Worm (Caenorhabditis elegans) whole organism, L1 larva: ENCODE measurements around the gene mlc-1.

Experiments
- C04F5.9 ChIP-seq: sonication (generic microtip); optimal IDR thresholded peaks from 2 replicates; lab custom pipeline; 2016; ENCODE audit warnings: missing genetic modification characterization, missing compliant biosample characterization
- C16A3.4 ChIP-seq: fragments of 150-350 bp; optimal IDR thresholded peaks from 2 replicates; lab custom pipeline; 2014; ENCODE audit warnings: missing biosample characterization, missing genetic modification characterization
- C34B4.2 ChIP-seq: sonication (generic microtip); optimal IDR thresholded peaks from 2 replicates; lab custom pipeline; 2017; ENCODE audit warnings: mild to moderate bottlenecking, missing genetic modification characterization, missing compliant biosample characterization
- ama-1 ChIP-seq: fragments of 150-350 bp; optimal IDR thresholded peaks from 2 replicates; lab custom pipeline; 2014
- blmp-1 ChIP-seq: fragments of 150-350 bp; optimal IDR thresholded peaks from 2 replicates; lab custom pipeline; 2014; ENCODE audit warnings: missing biosample characterization, missing genetic modification characterization
- ceh-82 ChIP-seq, 3 experiments: fragments of 150-350 bp in 1 of 3; sonication (generic microtip) in 2 of 3; optimal IDR thresholded peaks; 2 replicates each; lab custom pipeline; 2014 to 2017; ENCODE audit warnings: missing biosample characterization in 3 of 3, missing genetic modification characterization in 3 of 3
- ceh-88 ChIP-seq: fragments of 200-800 bp; sonication (Bioruptor generic); IDR thresholded peaks from 2 replicates; pipeline ENCODE4 v1.3.6; 2022; ENCODE audit warnings: missing genetic modification characterization, missing compliant biosample characterization
- ceh-90 ChIP-seq: sonication (generic microtip); optimal IDR thresholded peaks from 2 replicates; lab custom pipeline; 2016; ENCODE audit warnings: missing genetic modification characterization, missing compliant biosample characterization
- dpl-1 ChIP-seq, 3 experiments: fragments of 150-350 bp in 2 of 3; sonication (generic microtip) in 1 of 3; optimal IDR thresholded peaks; 2 replicates each; lab custom pipeline; 2014 to 2017; ENCODE audit warnings: missing biosample characterization in 3 of 3, missing genetic modification characterization in 3 of 3, missing genetic modification reagents in 3 of 3
- efl-3 ChIP-seq: fragments of 200-800 bp; sonication (Bioruptor generic); optimal IDR thresholded peaks from 2 replicates; lab custom pipeline; 2018; ENCODE audit warnings: mild to moderate bottlenecking, missing genetic modification characterization, missing compliant biosample characterization
- egl-13 ChIP-seq: sonication (generic microtip); optimal IDR thresholded peaks from 2 replicates; lab custom pipeline; 2016; ENCODE audit warnings: missing genotype, missing genetic modification reagents, missing genetic modification characterization, missing compliant biosample characterization
- egl-27 ChIP-seq, 2 experiments: fragments of 150-350 bp in 1 of 2; sonication (generic microtip); optimal IDR thresholded peaks; 3 replicates each; lab custom pipeline; 2017 to 2018; ENCODE audit warnings: missing biosample characterization in 2 of 2, missing genetic modification characterization in 2 of 2, missing genetic modification reagents in 2 of 2
- elt-3 ChIP-seq, 6 experiments: fragments of 150-350 bp in 1 of 6; sonication (generic microtip); optimal IDR thresholded peaks; 2 replicates each; lab custom pipeline; 2017 to 2018; ENCODE audit warnings: missing biosample characterization in 6 of 6, missing genetic modification characterization in 6 of 6, inconsistent platforms in 1 of 6
- ets-5 ChIP-seq: fragments of 200-800 bp; sonication (Bioruptor generic); IDR thresholded peaks from 2 replicates; pipeline ENCODE4 v1.3.6; 2022; ENCODE audit warnings: missing genetic modification characterization, missing compliant biosample characterization
- fkh-10 ChIP-seq: sonication (generic microtip); optimal IDR thresholded peaks from 2 replicates; lab custom pipeline; 2017; ENCODE audit warnings: missing biosample characterization, missing genetic modification reagents, missing genetic modification characterization
- fkh-4 ChIP-seq: sonication (generic microtip); optimal IDR thresholded peaks from 2 replicates; lab custom pipeline; 2016; ENCODE audit warnings: missing compliant biosample characterization, missing genetic modification characterization, borderline replicate concordance
- fkh-8 ChIP-seq: sonication (generic microtip); optimal IDR thresholded peaks from 2 replicates; lab custom pipeline; 2016; ENCODE audit warnings: mild to moderate bottlenecking, missing genetic modification characterization, missing compliant biosample characterization
- hlh-17 ChIP-seq: fragments of 200-800 bp; sonication (Bioruptor generic); optimal IDR thresholded peaks from 2 replicates; lab custom pipeline; 2018; ENCODE audit warnings: missing genetic modification characterization, mild to moderate bottlenecking, missing compliant biosample characterization, moderate library complexity, borderline replicate concordance
- irx-1 ChIP-seq: sonication (generic microtip); optimal IDR thresholded peaks from 2 replicates; lab custom pipeline; 2016; ENCODE audit warnings: missing genetic modification characterization, missing compliant biosample characterization
- jun-1 ChIP-seq: fragments of 150-350 bp; optimal IDR thresholded peaks from 2 replicates; lab custom pipeline; 2014; ENCODE audit warnings: missing biosample characterization, missing genetic modification reagents, missing genetic modification characterization
- lin-13 ChIP-seq: fragments of 150-350 bp; optimal IDR thresholded peaks from 2 replicates; lab custom pipeline; 2014; ENCODE audit warnings: missing biosample characterization, missing genetic modification reagents, missing genetic modification characterization
- lin-14 ChIP-seq: fragments of 200-800 bp; sonication (Bioruptor generic); optimal IDR thresholded peaks from 2 replicates; lab custom pipeline; 2018; ENCODE audit warnings: mild to moderate bottlenecking, missing genetic modification characterization, moderate library complexity, missing compliant biosample characterization
- lin-35 ChIP-seq, 2 experiments: fragments of 150-350 bp; optimal IDR thresholded peaks; 2 replicates each; lab custom pipeline; 2014; ENCODE audit warnings: missing biosample characterization in 2 of 2, missing genetic modification characterization in 2 of 2, missing genetic modification reagents in 2 of 2
- lsy-2 ChIP-seq, 2 experiments: fragments of 150-350 bp; optimal IDR thresholded peaks; 2 replicates each; lab custom pipeline; 2014; ENCODE audit warnings: missing biosample characterization in 2 of 2, missing genetic modification characterization in 2 of 2
- mab-9 ChIP-seq: fragments of 200-800 bp; sonication (Bioruptor generic); IDR thresholded peaks from 2 replicates; pipeline ENCODE4 v1.3.6; 2022; ENCODE audit warnings: missing genetic modification reagents, missing genetic modification characterization, missing compliant biosample characterization
- mdl-1 ChIP-seq, 2 experiments: fragments of 150-350 bp; optimal IDR thresholded peaks; 2 replicates each; lab custom pipeline; 2014 to 2017; ENCODE audit warnings: missing biosample characterization in 2 of 2, missing genetic modification characterization in 2 of 2, inconsistent platforms in 1 of 2
- mef-2 ChIP-seq: fragments of 150-350 bp; optimal IDR thresholded peaks from 2 replicates; lab custom pipeline; 2014; ENCODE audit warnings: missing biosample characterization, missing genetic modification characterization
- mep-1 ChIP-seq: fragments of 150-350 bp; optimal IDR thresholded peaks from 2 replicates; lab custom pipeline; 2014; ENCODE audit warnings: missing biosample characterization, missing genetic modification characterization
- nhr-11 ChIP-seq: fragments of 150-350 bp; optimal IDR thresholded peaks from 2 replicates; lab custom pipeline; 2014; ENCODE audit warnings: missing biosample characterization, missing genetic modification characterization
- nhr-19 ChIP-seq: fragments of 200-800 bp; sonication (Bioruptor generic); conservative IDR thresholded peaks from 2 replicates; pipeline ENCODE4 v1.3.6; 2022; ENCODE audit warnings: missing genetic modification characterization, missing compliant biosample characterization
- nhr-20 ChIP-seq: sonication (generic microtip); optimal IDR thresholded peaks from 2 replicates; lab custom pipeline; 2016; ENCODE audit warnings: mild to moderate bottlenecking, missing genetic modification characterization, missing compliant biosample characterization
- nhr-47 ChIP-seq: sonication (generic microtip); optimal IDR thresholded peaks from 2 replicates; lab custom pipeline; 2016; ENCODE audit warnings: mild to moderate bottlenecking, missing genetic modification characterization, moderate library complexity, missing compliant biosample characterization
- nhr-71 ChIP-seq: sonication (generic microtip); optimal IDR thresholded peaks from 2 replicates; lab custom pipeline; 2016; ENCODE audit warnings: mild to moderate bottlenecking, missing genetic modification characterization, moderate library complexity, missing compliant biosample characterization
- nhr-85 ChIP-seq: sonication (generic microtip); peaks from one replicate; lab custom pipeline; 2016; ENCODE audit warnings: missing genetic modification characterization, inconsistent platforms, missing compliant biosample characterization
- nhr-90 ChIP-seq: sonication (generic microtip); optimal IDR thresholded peaks from 2 replicates; lab custom pipeline; 2016; ENCODE audit warnings: mild to moderate bottlenecking, missing genetic modification characterization, missing compliant biosample characterization; ENCODE audit not compliant: poor library complexity
- pqm-1 ChIP-seq: sonication (generic microtip); optimal IDR thresholded peaks from 3 replicates; lab custom pipeline; 2017; ENCODE audit warnings: missing biosample characterization, missing genetic modification characterization
- snpc-4 ChIP-seq: fragments of 150-350 bp; optimal IDR thresholded peaks from 2 replicates; lab custom pipeline; 2014; ENCODE audit warnings: missing biosample characterization, missing genetic modification characterization
- snu-23 ChIP-seq: sonication (generic microtip); optimal IDR thresholded peaks from 2 replicates; lab custom pipeline; 2016; ENCODE audit warnings: missing genetic modification characterization, missing compliant biosample characterization
- sup-37 ChIP-seq: fragments of 200-800 bp; sonication (Bioruptor generic); optimal IDR thresholded peaks from 2 replicates; lab custom pipeline; 2018; ENCODE audit warnings: mild to moderate bottlenecking, missing genetic modification characterization, missing compliant biosample characterization
- swsn-7 ChIP-seq: sonication (generic microtip); optimal IDR thresholded peaks from 2 replicates; lab custom pipeline; 2016; ENCODE audit warnings: missing genetic modification characterization, missing compliant biosample characterization
- tbx-2 ChIP-seq: sonication (generic microtip); optimal IDR thresholded peaks from 2 replicates; lab custom pipeline; 2016; ENCODE audit warnings: missing genetic modification characterization, missing compliant biosample characterization
- unc-62 ChIP-seq: fragments of 150-350 bp; optimal IDR thresholded peaks from 2 replicates; lab custom pipeline; 2014; ENCODE audit warnings: missing biosample characterization, missing genetic modification reagents, missing genetic modification characterization
- vab-15 ChIP-seq: sonication (generic microtip); optimal IDR thresholded peaks from 2 replicates; lab custom pipeline; 2017; ENCODE audit warnings: missing genotype, mild to moderate bottlenecking, missing genetic modification characterization, missing compliant biosample characterization
- xbp-1 ChIP-seq: sonication (generic microtip); optimal IDR thresholded peaks from 2 replicates; lab custom pipeline; 2016; ENCODE audit warnings: missing genetic modification characterization, missing compliant biosample characterization
- zag-1 ChIP-seq: fragments of 150-350 bp; optimal IDR thresholded peaks from 2 replicates; lab custom pipeline; 2014; ENCODE audit warnings: missing biosample characterization, missing genetic modification characterization
- zip-4 ChIP-seq: fragments of 200-800 bp; sonication (Bioruptor generic); optimal IDR thresholded peaks from 2 replicates; lab custom pipeline; 2018; ENCODE audit warnings: mild to moderate bottlenecking, missing genetic modification characterization, moderate library complexity, missing compliant biosample characterization
- ztf-11 ChIP-seq, 2 experiments: sonication (generic microtip); optimal IDR thresholded peaks; 2 replicates each; lab custom pipeline; 2016 to 2017; ENCODE audit warnings: missing genetic modification characterization in 2 of 2, missing biosample characterization in 1 of 2, missing compliant biosample characterization in 1 of 2
- ztf-4 ChIP-seq: fragments of 150-350 bp; optimal IDR thresholded peaks from 2 replicates; lab custom pipeline; 2014; ENCODE audit warnings: missing biosample characterization, missing genetic modification characterization

The mlc-1 gene

DNA sequence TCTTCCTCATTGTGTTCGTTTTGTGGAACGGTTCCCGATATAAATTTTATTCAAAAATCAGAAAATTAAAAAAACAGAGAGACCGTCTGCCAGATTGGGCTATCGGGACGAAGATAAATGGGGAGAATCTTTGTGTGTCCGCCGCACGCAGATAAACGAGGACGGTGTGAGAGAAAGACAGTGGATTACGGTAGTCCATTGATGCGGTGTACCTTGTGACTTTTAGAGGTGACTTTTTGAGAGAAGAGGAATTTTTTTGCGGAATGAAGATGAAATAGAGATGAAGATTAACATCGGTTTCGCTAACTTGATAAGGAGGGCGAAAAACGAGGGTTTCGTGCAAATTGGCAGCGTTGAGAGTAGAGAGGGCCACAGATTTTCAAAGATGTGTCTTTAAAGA lies 31.2 kb upstream of the mlc-1 start (continued):
- TF ChIP-seq irx-1 (tag; lab: Kevin White, UChicago) (peak; percentile 67), C16A3.4 (tag; lab: Kevin White, UChicago) (no peak), mep-1 (tag; lab: Kevin White, UChicago) (peak; percentile 47), lin-13 (GFP tag; lab: Kevin White, UChicago) (peak; percentile 40), ama-1 (no peak), tbx-2 (tag; lab: Kevin White, UChicago) (peak; percentile 48)

DNA sequence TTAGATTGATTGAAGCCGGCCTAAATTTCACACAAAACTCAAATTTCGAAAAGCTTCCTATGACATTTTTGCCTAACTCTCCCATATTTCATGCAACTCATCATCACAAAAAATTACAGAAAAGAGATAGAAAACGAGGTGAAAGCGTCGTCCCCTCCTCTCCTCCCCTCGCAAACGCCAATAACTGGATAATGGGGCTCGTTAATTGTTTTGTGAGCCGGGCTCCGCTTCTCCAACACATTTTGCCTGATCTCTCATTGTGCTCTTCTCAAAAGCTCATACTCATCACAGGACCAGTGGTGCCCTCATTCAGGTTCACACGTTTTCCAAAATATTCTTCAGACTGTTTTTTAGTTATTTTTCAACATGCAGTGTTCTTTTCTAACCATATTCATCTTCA lies 30.2 kb upstream of the mlc-1 start, which contains the start of gene pbo-6:
pbo-6 (plus strand) TSS at position 240 of the 400 bp plus-strand sequence.
- TF ChIP-seq sup-37: no peak
- no peak for TF ChIP-seq unc-62 (GFP tag; lab: Kevin White, UChicago)
- TF ChIP-seq vab-15 (tag; lab: Kevin White, UChicago): no peak
- no peak for TF ChIP-seq dpl-1 (GFP tag; optimal IDR thresholded peaks at IDR 0.05; lab: Kevin White, UChicago)
- no peak for TF ChIP-seq fkh-10 (GFP tag; lab: Kevin White, UChicago)
- no peak for TF ChIP-seq ets-5 (GFP tag; lab: Robert Waterston, UW)
- no peak for TF ChIP-seq egl-13 (tag; lab: Kevin White, UChicago)
- no peak for TF ChIP-seq fkh-4 (tag; lab: Kevin White, UChicago)
- no peak for TF ChIP-seq nhr-85 (tag; lab: Kevin White, UChicago)
- TF ChIP-seq mab-9 (GFP tag; lab: Robert Waterston, UW): no peak
- TF ChIP-seq ceh-82 (tag; optimal IDR thresholded peaks at IDR 0.05; lab: Kevin White, UChicago): no peak
- no peak for TF ChIP-seq C04F5.9 (tag; lab: Kevin White, UChicago)
- TF ChIP-seq lin-13 (GFP tag; lab: Kevin White, UChicago): no peak
- no peak for TF ChIP-seq ztf-11 (tag; optimal IDR thresholded peaks at IDR 0.05; lab: Kevin White, UChicago)
- no peak for TF ChIP-seq pqm-1 (tag; lab: Kevin White, UChicago)
- no peak for TF ChIP-seq zag-1 (tag; lab: Kevin White, UChicago)

DNA sequence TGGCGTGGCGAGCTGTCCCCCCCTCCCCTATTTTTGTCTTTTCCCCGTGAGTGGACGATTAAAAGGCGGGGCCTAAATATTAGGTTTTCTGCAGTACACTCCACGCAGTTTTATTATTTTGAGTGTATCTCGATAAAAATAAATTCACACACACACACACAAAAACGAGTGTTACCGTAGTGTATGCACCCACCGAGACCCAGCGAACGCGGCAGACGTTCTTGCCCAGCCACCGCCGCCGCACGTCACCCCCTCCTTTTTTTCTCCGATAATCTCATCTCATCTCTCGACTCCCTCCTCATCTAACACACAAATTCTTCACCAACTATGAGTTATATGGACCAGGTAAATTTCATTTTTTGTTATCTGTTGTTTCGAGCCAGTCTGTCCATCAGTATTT lies 24.8 kb upstream of the mlc-1 start, which contains the start of gene fubl-3:
fubl-3 (plus strand) TSS at position 212 of the 400 bp plus-strand sequence.
- peak; percentile 86 to 96 for TF ChIP-seq lsy-2 (tag; optimal IDR thresholded peaks at IDR 0.05; lab: Kevin White, UChicago)
- no peak for TF ChIP-seq C34B4.2 (tag; lab: Kevin White, UChicago)
- no peak for TF ChIP-seq efl-3 (GFP tag; lab: Kevin White, UChicago)
- TF ChIP-seq egl-27 (tag; optimal IDR thresholded peaks at IDR 0.05; lab: Kevin White, UChicago): no peak
- TF ChIP-seq sup-37: no peak
- peak; percentile 14 for TF ChIP-seq mep-1 (tag; lab: Kevin White, UChicago)
- peak in 1 of 2 experiments; percentile 43 for TF ChIP-seq lin-35 (GFP tag; optimal IDR thresholded peaks at IDR 0.05; lab: Kevin White, UChicago)
- peak; percentile 27 for TF ChIP-seq nhr-90
- TF ChIP-seq lin-14: peak; percentile 84
- peak; percentile 19 for TF ChIP-seq blmp-1
- no peak for TF ChIP-seq ztf-4 (tag; lab: Kevin White, UChicago)
- TF ChIP-seq dpl-1 (GFP tag; optimal IDR thresholded peaks at IDR 0.05; lab: Kevin White, UChicago): no peak
- TF ChIP-seq nhr-20 (tag; lab: Kevin White, UChicago): peak; percentile 55
- peak in 1 of 2 experiments; percentile 5 for TF ChIP-seq mdl-1 (tag; optimal IDR thresholded peaks at IDR 0.05; lab: Kevin White, UChicago)
- TF ChIP-seq ceh-88 (GFP tag; lab: Robert Waterston, UW): no peak
- peak; percentile 8 for TF ChIP-seq tbx-2 (tag; lab: Kevin White, UChicago)
- TF ChIP-seq jun-1 (tag; lab: Kevin White, UChicago): no peak
- TF ChIP-seq xbp-1 (tag; lab: Kevin White, UChicago): peak; percentile 37
- no peak for TF ChIP-seq fkh-8 (tag; lab: Kevin White, UChicago)
- TF ChIP-seq snpc-4 (tag; lab: Kevin White, UChicago): peak; percentile 11
- peak; percentile 45 for TF ChIP-seq snu-23 (GFP tag; lab: Kevin White, UChicago)
- peak; percentile 43 for TF ChIP-seq nhr-47
- no peak for TF ChIP-seq hlh-17 (GFP tag; lab: Kevin White, UChicago)
- TF ChIP-seq zip-4 (GFP tag; lab: Kevin White, UChicago): no peak
- TF ChIP-seq mef-2 (tag; lab: Kevin White, UChicago): no peak
- peak; percentile 22 for TF ChIP-seq nhr-19 (GFP tag; lab: Robert Waterston, UW)
- TF ChIP-seq pqm-1 (tag; lab: Kevin White, UChicago): no peak
- peak in 1 of 3 experiments; percentile 52 for TF ChIP-seq ceh-82 (tag; optimal IDR thresholded peaks at IDR 0.05; lab: Kevin White, UChicago)
- no peak for TF ChIP-seq nhr-11 (tag; lab: Kevin White, UChicago)
- TF ChIP-seq nhr-71 (tag; lab: Kevin White, UChicago): peak; percentile 63
- no peak for TF ChIP-seq elt-3 (tag; optimal IDR thresholded peaks at IDR 0.05; lab: Kevin White, UChicago)
- peak; percentile 36 for TF ChIP-seq swsn-7
- no peak for TF ChIP-seq ama-1
- TF ChIP-seq C16A3.4 (tag; lab: Kevin White, UChicago): peak; percentile 50
- TF ChIP-seq ceh-90 (tag; lab: Kevin White, UChicago): no peak
